Worm (Caenorhabditis elegans): Measurements from ENCODE around the gene F22B3.7.

DNA sequence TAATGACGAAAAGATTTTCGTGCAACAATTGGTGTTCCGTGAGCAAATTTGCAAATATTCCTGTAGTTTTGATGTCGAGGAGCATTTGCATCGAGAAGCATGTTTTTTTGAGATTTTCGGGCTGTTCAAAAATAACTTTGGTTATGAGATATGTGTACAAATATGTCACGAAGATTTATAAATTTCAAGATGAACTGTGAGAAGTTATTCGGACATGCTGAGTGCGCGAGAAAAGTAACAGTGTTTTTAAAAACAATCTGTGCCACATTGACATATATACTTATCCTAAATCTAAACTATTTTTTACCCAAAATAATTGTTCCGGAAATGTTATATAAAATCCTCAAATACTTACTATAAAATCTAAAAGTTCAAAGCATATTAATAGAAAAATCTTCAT is at the start of gene F22B3.7:
- TF ChIP-seq B0310.2 (tag; optimal IDR thresholded peaks at IDR 0.05) (no peak), tra-4 (tag; optimal IDR thresholded peaks at IDR 0.05) (no peak), flt-1 (GFP tag; IDR thresholded peaks at IDR 0.05) (no peak), scrt-1 (GFP tag; IDR thresholded peaks at IDR 0.05) (no peak), ama-1 (optimal IDR thresholded peaks at IDR 0.05) (no peak), ceh-36 (tag; optimal IDR thresholded peaks at IDR 0.05) (no peak), ceh-13 (GFP tag; optimal IDR thresholded peaks at IDR 0.05) (no peak), hmbx-1 (tag; optimal IDR thresholded peaks at IDR 0.05) (no peak), tbx-37 (GFP tag; conservative IDR thresholded peaks at IDR 0.05) (no peak)

All from whole organism, early embryonic.